Fruit fly (Drosophila melanogaster) whole organism: ENCODE data around the gene Ir62a.

ENCODE experiments used
- Dll ChIP-seq: fragments of >200 bp; optimal IDR thresholded peaks from 2 replicates; lab custom pipeline; 2017
- EcR ChIP-seq, 2 experiments: fragments of >200 bp; optimal IDR thresholded peaks; 2 replicates each; lab custom pipeline; 2017; ENCODE audit warnings: missing biosample characterization in 2 of 2, missing genetic modification characterization in 2 of 2, missing genetic modification reagents in 2 of 2
- pan ChIP-seq: fragments of >200 bp; optimal IDR thresholded peaks from 2 replicates; lab custom pipeline; 2017
- psq ChIP-seq: fragments of >200 bp; optimal IDR thresholded peaks from 2 replicates; lab custom pipeline; 2017
- usp ChIP-seq: fragments of >200 bp; optimal IDR thresholded peaks from 2 replicates; lab custom pipeline; 2017; ENCODE audit warnings: missing biosample characterization, missing genetic modification characterization, mixed read lengths

dm6 chr3L:1538314-1538854, 7.3 kb upstream of the Ir62a start:
- no peak for TF ChIP-seq psq (lab: Kevin White, UChicago)
- no peak for TF ChIP-seq Dll
- TF ChIP-seq pan (lab: Kevin White, UChicago) = no peak
- no peak for TF ChIP-seq usp (GFP tag; lab: Kevin White, UChicago)
- TF ChIP-seq EcR (GFP tag; optimal IDR thresholded peaks at IDR 0.05; lab: Kevin White, UChicago) = no peak
